Worm (Caenorhabditis elegans): ENCODE data around the gene sel-10.

The sel-10 gene

ce11 chrV:13796246-13796776 is 22.9 kb upstream of the sel-10 start, which contains the start of gene twk-32 (continued):
- no peak for TF ChIP-seq fkh-4 (tag; optimal IDR thresholded peaks at IDR 0.05; ENCODE audit: borderline replicate concordance)
- no peak for TF ChIP-seq ceh-82 (tag; optimal IDR thresholded peaks at IDR 0.05)
- TF ChIP-seq sup-37 (GFP tag; optimal IDR thresholded peaks at IDR 0.05): no peak
- TF ChIP-seq lin-35 (GFP tag; optimal IDR thresholded peaks at IDR 0.05): no peak

- TF ChIP-seq Y116A8C.19 (tag; optimal IDR thresholded peaks at IDR 0.05; ENCODE audit: borderline replicate concordance) (no peak), fkh-10 (GFP tag; optimal IDR thresholded peaks at IDR 0.05) (no peak), mab-9 (GFP tag; IDR thresholded peaks at IDR 0.05) (no peak), swsn-7 (tag; optimal IDR thresholded peaks at IDR 0.05) (no peak), irx-1 (tag; optimal IDR thresholded peaks at IDR 0.05) (no peak), zag-1 (tag; optimal IDR thresholded peaks at IDR 0.05) (no peak)
Observed at ce11 chrV:13799190-13799589, 20.0 kb upstream of the sel-10 start.

- TF ChIP-seq fkh-4 (tag; optimal IDR thresholded peaks at IDR 0.05; ENCODE audit: borderline replicate concordance) (peak; percentile 5), grh-1 (GFP tag; IDR thresholded peaks at IDR 0.05) (no peak), nhr-85 (tag) (peak; percentile 65), snu-23 (GFP tag; optimal IDR thresholded peaks at IDR 0.05) (peak; percentile 3), nhr-71 (tag; optimal IDR thresholded peaks at IDR 0.05) (peak; percentile 10), pax-3 (tag; optimal IDR thresholded peaks at IDR 0.05) (no peak), mdl-1 (tag; optimal IDR thresholded peaks at IDR 0.05) (no peak), mef-2 (tag; optimal IDR thresholded peaks at IDR 0.05) (no peak), irx-1 (tag; optimal IDR thresholded peaks at IDR 0.05) (no peak), hpl-2 (GFP tag; optimal IDR thresholded peaks at IDR 0.05) (no peak), nhr-11 (tag; optimal IDR thresholded peaks at IDR 0.05) (no peak), efl-1 (optimal IDR thresholded peaks at IDR 0.05) (no peak), efl-1 (GFP tag; optimal IDR thresholded peaks at IDR 0.05 in 1 of 2) (peak in 1 of 2 experiments; percentile 88), xbp-1 (tag; optimal IDR thresholded peaks at IDR 0.05) (no peak), pag-3 (tag; optimal IDR thresholded peaks at IDR 0.05; ENCODE audit: borderline replicate concordance, insufficient read depth) (no peak), ztf-11 (tag; optimal IDR thresholded peaks at IDR 0.05) (no peak), dsc-1 (tag; optimal IDR thresholded peaks at IDR 0.05) (peak; percentile 60), lin-35 (GFP tag; optimal IDR thresholded peaks at IDR 0.05) (peak in 1 of 2 experiments; percentile 70)
Observed at ce11 chrV:13803902-13804301, 15.3 kb upstream of the sel-10 start, which contains the start of gene swan-2. swan-2 (minus strand) TSS chrV:13804281.

ce11 chrV:13807232-13807631 is 11.9 kb upstream of the sel-10 start, which contains the start of gene swan-1:
swan-1 (minus strand) TSS chrV:13807237.
- TF ChIP-seq nhr-85 (tag) (peak; percentile 55), elt-2 (tag; optimal IDR thresholded peaks at IDR 0.05) (no peak), nhr-71 (tag; optimal IDR thresholded peaks at IDR 0.05) (peak; percentile 10), tlp-1 (tag; optimal IDR thresholded peaks at IDR 0.05) (no peak), dsc-1 (tag; optimal IDR thresholded peaks at IDR 0.05) (peak; percentile 13), C34B4.2 (tag; optimal IDR thresholded peaks at IDR 0.05) (no peak), grh-1 (GFP tag; IDR thresholded peaks at IDR 0.05) (no peak), mdl-1 (tag; optimal IDR thresholded peaks at IDR 0.05) (no peak), unc-86 (tag; optimal IDR thresholded peaks at IDR 0.05) (no peak), lin-14 (GFP tag; optimal IDR thresholded peaks at IDR 0.05) (peak; percentile 84), vab-15 (tag; optimal IDR thresholded peaks at IDR 0.05) (no peak), nhr-12 (tag; optimal IDR thresholded peaks at IDR 0.05) (no peak), rnt-1 (tag; optimal IDR thresholded peaks at IDR 0.05) (peak; percentile 26), xbp-1 (tag; optimal IDR thresholded peaks at IDR 0.05) (no peak), nhr-237 (tag; optimal IDR thresholded peaks at IDR 0.05) (no peak), blmp-1 (tag; optimal IDR thresholded peaks at IDR 0.05) (peak; percentile 69), zag-1 (tag; optimal IDR thresholded peaks at IDR 0.05) (no peak), nhr-19 (GFP tag; conservative IDR thresholded peaks at IDR 0.05) (peak; percentile 14; the same call in 1 of the 2 replicates), lsy-2 (tag; optimal IDR thresholded peaks at IDR 0.05) (peak in 1 of 2 experiments; percentile 14), tbx-2 (tag; optimal IDR thresholded peaks at IDR 0.05) (no peak), nhr-20 (tag; optimal IDR thresholded peaks at IDR 0.05) (no peak), efl-1 (optimal IDR thresholded peaks at IDR 0.05) (peak in 1 of 2 experiments; percentile 18), efl-1 (GFP tag; optimal IDR thresholded peaks at IDR 0.05 in 1 of 2) (peak in 1 of 2 experiments; percentile 86), ztf-11 (tag; optimal IDR thresholded peaks at IDR 0.05) (no peak), ceh-8 (GFP tag; optimal IDR thresholded peaks at IDR 0.05) (no peak), unc-130 (tag; optimal IDR thresholded peaks at IDR 0.05) (no peak), elt-3 (tag; optimal IDR thresholded peaks at IDR 0.05) (no peak), nhr-84 (tag; optimal IDR thresholded peaks at IDR 0.05) (no peak), lin-39 (tag; optimal IDR thresholded peaks at IDR 0.05) (no peak), unc-30 (tag; optimal IDR thresholded peaks at IDR 0.05) (no peak)
